Worm (Caenorhabditis elegans) whole organism, L4/young adult: Measurements from ENCODE around the gene F29B9.1.

ENCODE experiments used
- W03F9.2 ChIP-seq: fragments of 150-350 bp; optimal IDR thresholded peaks from 2 replicates; lab custom pipeline; 2014; ENCODE audit warnings: missing biosample characterization, missing genetic modification characterization
- dao-5 ChIP-seq: sonication (generic microtip); optimal IDR thresholded peaks from 2 replicates; lab custom pipeline; 2016; ENCODE audit warnings: missing genotype, missing genetic modification characterization, moderate library complexity, missing compliant biosample characterization
- him-1 ChIP-seq: sonication (generic microtip); optimal IDR thresholded peaks from 2 replicates; lab custom pipeline; 2016; ENCODE audit warnings: missing genotype, missing genetic modification reagents, missing genetic modification characterization, missing compliant biosample characterization

DNA sequence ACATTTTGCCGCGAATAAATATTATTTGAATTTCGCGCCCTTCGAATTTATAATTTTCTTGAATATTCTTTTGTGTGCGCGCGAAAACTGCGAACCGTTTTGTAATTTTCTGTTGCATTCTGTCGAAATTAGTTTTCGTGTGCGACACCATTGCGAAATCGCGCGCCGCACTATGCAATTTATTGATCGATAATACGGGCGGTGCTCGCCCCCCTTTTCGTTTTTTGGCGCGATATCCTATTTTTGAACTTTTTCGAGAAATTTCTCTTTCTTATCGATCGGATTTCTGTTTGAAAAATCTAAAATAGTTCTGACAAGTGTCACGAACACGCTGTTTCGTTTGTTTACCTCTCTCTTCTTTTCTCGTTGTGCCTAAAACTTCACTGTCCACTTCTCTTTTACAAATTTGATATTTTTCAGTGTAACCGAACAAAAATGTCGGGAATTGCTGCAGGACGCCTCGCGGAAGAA is 14.5 kb upstream of the F29B9.1 start, which contains the start of gene ubc-9:
- peak; percentile 52 for TF ChIP-seq him-1 (tag; lab: Kevin White, UChicago)
- TF ChIP-seq dao-5 (tag; lab: Kevin White, UChicago): no peak
- peak; percentile 27 for TF ChIP-seq W03F9.2
